Fruit fly (Drosophila melanogaster) whole organism, embryonic: ENCODE measurements around the gene FASN2.

Experiments
- CG10431 ChIP-seq: fragments of 200-800 bp; sonication (Bioruptor generic); optimal IDR thresholded peaks from 3 replicates; lab custom pipeline; 2018; ENCODE audit warnings: missing biosample characterization, mild to moderate bottlenecking, missing genetic modification characterization
- CG11504 ChIP-seq: fragments of 200-800 bp; sonication (Bioruptor generic); optimal IDR thresholded peaks from 3 replicates; lab custom pipeline; 2019; ENCODE audit warnings: missing biosample characterization, mild to moderate bottlenecking, missing genetic modification characterization, moderate library complexity
- CG11723 ChIP-seq: fragments of 200-800 bp; sonication (Bioruptor generic); optimal IDR thresholded peaks from 2 replicates; lab custom pipeline; 2017; ENCODE audit warnings: missing biosample characterization, mild to moderate bottlenecking, missing genetic modification characterization
- CG12155 ChIP-seq: fragments of 200-800 bp; sonication (Bioruptor generic); optimal IDR thresholded peaks from 3 replicates; lab custom pipeline; 2016; ENCODE audit warnings: missing biosample characterization, missing genetic modification characterization
- CG12219 ChIP-seq: fragments of 200-800 bp; sonication (Bioruptor generic); optimal IDR thresholded peaks from 3 replicates; lab custom pipeline; 2018; ENCODE audit warnings: missing biosample characterization, mild to moderate bottlenecking, missing genetic modification characterization
- CG12299 ChIP-seq: fragments of 200-800 bp; sonication (Bioruptor generic); optimal IDR thresholded peaks from 2 replicates; lab custom pipeline; 2018; ENCODE audit warnings: missing biosample characterization, mild to moderate bottlenecking, missing genetic modification characterization
- CG1233 ChIP-seq: fragments of 200-800 bp; sonication (Bioruptor generic); optimal IDR thresholded peaks from 4 replicates; lab custom pipeline; 2018; ENCODE audit warnings: missing biosample characterization, mild to moderate bottlenecking, missing genetic modification characterization
- CG14014 ChIP-seq: fragments of 200-800 bp; sonication (Bioruptor generic); IDR thresholded peaks from 2 replicates; pipeline ENCODE4 v1.3.6; 2022; ENCODE audit warnings: missing biosample characterization, missing genetic modification characterization
- CG16779 ChIP-seq: fragments of 200-800 bp; sonication (Bioruptor generic); IDR thresholded peaks from 2 replicates; pipeline ENCODE4 v1.3.6; 2022; ENCODE audit warnings: missing biosample characterization, missing genetic modification characterization
- CG1792 ChIP-seq: fragments of 200-800 bp; sonication (Bioruptor generic); optimal IDR thresholded peaks from 2 replicates; lab custom pipeline; 2016; ENCODE audit warnings: missing biosample characterization, missing genetic modification characterization
- CG31441 ChIP-seq: fragments of 200-800 bp; sonication (Bioruptor generic); IDR thresholded peaks from 2 replicates; pipeline ENCODE4 v1.3.6; 2022; ENCODE audit warnings: missing biosample characterization, missing genetic modification characterization
- CG3281 ChIP-seq: fragments of 200-800 bp; sonication (Bioruptor generic); optimal IDR thresholded peaks from 3 replicates; lab custom pipeline; 2017; ENCODE audit warnings: missing biosample characterization, mild to moderate bottlenecking, missing genetic modification characterization
- CG6254 ChIP-seq: fragments of 200-800 bp; sonication (Bioruptor generic); optimal IDR thresholded peaks from 3 replicates; lab custom pipeline; 2017; ENCODE audit warnings: mild to moderate bottlenecking, missing biosample characterization, missing genetic modification reagents, missing genetic modification characterization
- CG7839 ChIP-seq: fragments of 200-800 bp; sonication (Bioruptor generic); optimal IDR thresholded peaks from 3 replicates; lab custom pipeline; 2018; ENCODE audit warnings: missing biosample characterization, mild to moderate bottlenecking, missing genetic modification characterization, moderate library complexity
- CG8290 ChIP-seq, 3 experiments: fragments of 200-800 bp; sonication (Bioruptor generic); optimal IDR thresholded peaks; 2 replicates each; lab custom pipeline; 2016 to 2019; ENCODE audit warnings: missing biosample characterization in 3 of 3, missing genetic modification characterization in 3 of 3, mild to moderate bottlenecking in 2 of 3, moderate library complexity in 1 of 3
- D ChIP-seq, 2 experiments: fragments of 200-800 bp in 1 of 2; fragments of >200 bp in 1 of 2; sonication (Bioruptor generic) in 1 of 2; optimal IDR thresholded peaks; 2 replicates in 1 of 2; 3 replicates in 1 of 2; lab custom pipeline; 2017; ENCODE audit warnings: mild to moderate bottlenecking in 1 of 2, missing biosample characterization in 1 of 2, missing genetic modification characterization in 1 of 2, missing genetic modification reagents in 1 of 2
- Dfd ChIP-seq, 2 experiments: fragments of >200 bp; optimal IDR thresholded peaks; 2 replicates each; lab custom pipeline; 2017; ENCODE audit warnings: missing biosample characterization in 2 of 2, missing genetic modification characterization in 2 of 2
- Dip3 ChIP-seq: fragments of 200-800 bp; sonication (Bioruptor generic); optimal IDR thresholded peaks from 3 replicates; lab custom pipeline; 2016; ENCODE audit warnings: missing biosample characterization, missing genetic modification characterization
- Doc3 ChIP-seq: fragments of 200-800 bp; sonication (Bioruptor generic); IDR thresholded peaks from 3 replicates; pipeline ENCODE4 v1.3.6; 2022; ENCODE audit warnings: missing biosample characterization, missing genetic modification characterization; ENCODE audit not compliant: partially characterized antibody
- Dref ChIP-seq: fragments of 200-800 bp; sonication (Bioruptor generic); IDR thresholded peaks from 2 replicates; pipeline ENCODE4 v1.3.6; 2022; ENCODE audit warnings: missing biosample characterization, missing genetic modification characterization
- Drgx ChIP-seq: fragments of 200-800 bp; sonication (Bioruptor generic); IDR thresholded peaks from 2 replicates; pipeline ENCODE4 v1.3.6; 2022; ENCODE audit warnings: missing biosample characterization, missing genetic modification characterization
- Eip74EF ChIP-seq, 2 experiments: fragments of 200-800 bp in 1 of 2; fragments of >200 bp in 1 of 2; sonication (Bioruptor generic) in 1 of 2; optimal IDR thresholded peaks; 2 replicates each; lab custom pipeline; 2017 to 2019; ENCODE audit warnings: missing biosample characterization in 2 of 2, missing genetic modification characterization in 2 of 2, mild to moderate bottlenecking in 1 of 2, moderate library complexity in 1 of 2
- Hmx ChIP-seq: fragments of 200-800 bp; sonication (Bioruptor generic); optimal IDR thresholded peaks from 2 replicates; lab custom pipeline; 2016; ENCODE audit warnings: missing biosample characterization, missing genetic modification characterization
- Ravus ChIP-seq: fragments of 200-800 bp; sonication (Bioruptor generic); IDR thresholded peaks from 2 replicates; pipeline ENCODE4 v1.3.6; 2022; ENCODE audit warnings: missing biosample characterization, missing genetic modification characterization
- Sry-β ChIP-seq: fragments of 200-800 bp; sonication (Bioruptor generic); optimal IDR thresholded peaks from 2 replicates; lab custom pipeline; 2018; ENCODE audit warnings: missing biosample characterization, mild to moderate bottlenecking, missing genetic modification characterization, moderate library complexity
- Sry-δ ChIP-seq: fragments of 200-800 bp; sonication (Bioruptor generic); optimal IDR thresholded peaks from 2 replicates; lab custom pipeline; 2016; ENCODE audit warnings: missing biosample characterization, missing genetic modification characterization
- Trl ChIP-seq, 3 experiments: fragments of >200 bp in 2 of 3; fragments of 200-800 bp in 1 of 3; sonication (Bioruptor generic) in 1 of 3; optimal IDR thresholded peaks; 2 replicates in 1 of 3; 3 replicates in 2 of 3; lab custom pipeline; 2016 to 2017; ENCODE audit warnings: missing biosample characterization in 1 of 3, missing genetic modification characterization in 1 of 3
- al ChIP-seq: fragments of 200-800 bp; sonication (Bioruptor generic); IDR thresholded peaks from 2 replicates; pipeline ENCODE4 v1.3.6; 2022; ENCODE audit warnings: missing biosample characterization, missing genetic modification characterization
- bcd ChIP-seq: fragments of 200-800 bp; sonication (Bioruptor generic); optimal IDR thresholded peaks from 2 replicates; lab custom pipeline; 2017; ENCODE audit warnings: missing biosample characterization, mild to moderate bottlenecking, missing genetic modification characterization
- bsh ChIP-seq, 2 experiments: fragments of 200-800 bp; sonication (Bioruptor generic); optimal IDR thresholded peaks; 2 replicates each; lab custom pipeline; 2017 to 2018; ENCODE audit warnings: mild to moderate bottlenecking in 2 of 2, missing biosample characterization in 2 of 2, missing genetic modification characterization in 2 of 2, moderate library complexity in 1 of 2
- chm ChIP-seq: fragments of 200-800 bp; sonication (Bioruptor generic); IDR thresholded peaks from 2 replicates; pipeline ENCODE4 v1.3.6; 2022; ENCODE audit warnings: missing biosample characterization, missing genetic modification characterization
- corto ChIP-seq: fragments of 200-800 bp; sonication (Bioruptor generic); optimal IDR thresholded peaks from 2 replicates; lab custom pipeline; 2016; ENCODE audit warnings: missing biosample characterization, mild to moderate bottlenecking, missing genetic modification characterization, moderate library complexity
- da ChIP-seq: fragments of 200-800 bp; sonication (Bioruptor generic); optimal IDR thresholded peaks from 2 replicates; lab custom pipeline; 2016; ENCODE audit warnings: missing biosample characterization, missing genetic modification characterization
- grn ChIP-seq: fragments of 200-800 bp; sonication (Bioruptor generic); optimal IDR thresholded peaks from 3 replicates; lab custom pipeline; 2017; ENCODE audit warnings: missing biosample characterization, missing genetic modification characterization
- hth ChIP-seq: fragments of >200 bp; optimal IDR thresholded peaks from 2 replicates; lab custom pipeline; 2017; ENCODE audit warnings: inconsistent platforms
- kah ChIP-seq: fragments of 200-800 bp; sonication (Bioruptor generic); optimal IDR thresholded peaks from 2 replicates; lab custom pipeline; 2018; ENCODE audit warnings: missing biosample characterization, mild to moderate bottlenecking, missing genetic modification characterization
- ken ChIP-seq: fragments of 200-800 bp; sonication (Bioruptor generic); IDR thresholded peaks from 3 replicates; pipeline ENCODE4 v1.3.6; 2022; ENCODE audit warnings: missing biosample characterization, missing genetic modification characterization
- kni ChIP-seq: fragments of 200-800 bp; sonication (Bioruptor generic); optimal IDR thresholded peaks from 3 replicates; lab custom pipeline; 2017; ENCODE audit warnings: mild to moderate bottlenecking, missing biosample characterization, missing genetic modification reagents, missing genetic modification characterization
- lbe ChIP-seq: fragments of 200-800 bp; sonication (Bioruptor generic); optimal IDR thresholded peaks from 2 replicates; lab custom pipeline; 2016; ENCODE audit warnings: missing biosample characterization, mild to moderate bottlenecking, missing genetic modification characterization
- nmo ChIP-seq: fragments of 200-800 bp; sonication (Bioruptor generic); optimal IDR thresholded peaks from 2 replicates; lab custom pipeline; 2018; ENCODE audit warnings: missing biosample characterization, mild to moderate bottlenecking, missing genetic modification characterization, moderate library complexity
- nom ChIP-seq: fragments of 200-800 bp; sonication (Bioruptor generic); optimal IDR thresholded peaks from 2 replicates; lab custom pipeline; 2017; ENCODE audit warnings: missing biosample characterization, missing genetic modification characterization, mild to moderate bottlenecking, moderate library complexity, missing genetic modification reagents
- org-1 ChIP-seq: fragments of 200-800 bp; sonication (Bioruptor generic); optimal IDR thresholded peaks from 2 replicates; lab custom pipeline; 2017; ENCODE audit warnings: missing biosample characterization, missing genetic modification characterization
- pum ChIP-seq: fragments of 200-800 bp; sonication (Bioruptor generic); optimal IDR thresholded peaks from 2 replicates; lab custom pipeline; 2016; ENCODE audit warnings: missing biosample characterization, missing genetic modification characterization
- salm ChIP-seq: fragments of 200-800 bp; sonication (Bioruptor generic); optimal IDR thresholded peaks from 2 replicates; lab custom pipeline; 2018; ENCODE audit warnings: missing biosample characterization, mild to moderate bottlenecking, missing genetic modification characterization
- stc ChIP-seq: fragments of 200-800 bp; sonication (Bioruptor generic); IDR thresholded peaks from 2 replicates; pipeline ENCODE4 v1.3.6; 2022; ENCODE audit warnings: missing biosample characterization, missing genetic modification characterization
- usp ChIP-seq: fragments of >200 bp; optimal IDR thresholded peaks from 2 replicates; lab custom pipeline; 2017; ENCODE audit warnings: missing biosample characterization, missing genetic modification characterization
- zen ChIP-seq: fragments of 200-800 bp; sonication (Bioruptor generic); optimal IDR thresholded peaks from 3 replicates; lab custom pipeline; 2018; ENCODE audit warnings: missing biosample characterization, mild to moderate bottlenecking, missing genetic modification characterization, moderate library complexity

The FASN2 gene

DNA sequence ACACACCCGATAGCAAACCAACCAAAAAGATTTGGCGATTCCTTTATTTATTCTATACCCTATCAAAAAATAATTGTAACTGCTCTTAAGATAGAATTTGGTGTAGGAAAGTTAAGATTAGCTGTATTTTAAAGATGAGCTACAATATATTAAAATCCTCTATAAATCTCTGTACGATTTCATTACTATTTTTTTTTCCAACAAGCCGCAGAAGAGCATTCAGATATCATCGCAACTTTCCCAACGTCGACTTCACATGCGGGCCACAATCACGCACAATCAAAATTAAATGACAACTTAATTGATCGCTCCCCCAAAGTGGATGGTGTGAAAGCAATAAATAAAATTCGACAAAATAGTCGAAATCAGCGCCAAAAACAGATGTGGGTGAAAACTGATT lies 48.8 kb downstream of the FASN2 start (continued):
- TF ChIP-seq CG7839 (tag; lab: Kevin White, UChicago) = peak; percentile 55
- TF ChIP-seq CG31441 (GFP tag; lab: Robert Waterston, UW) = 0 out of 2 replicates have a peak, but pooled peaks have one; percentile 16
- TF ChIP-seq kni (GFP tag; lab: Kevin White, UChicago) = no peak
- no peak for TF ChIP-seq Dref (GFP tag; lab: Robert Waterston, UW)
- TF ChIP-seq D (optimal IDR thresholded peaks at IDR 0.05; lab: Kevin White, UChicago) = no peak
- peak; percentile 7 for TF ChIP-seq D (GFP tag; optimal IDR thresholded peaks at IDR 0.05; lab: Kevin White, UChicago)
- no peak for TF ChIP-seq CG12219 (GFP tag; lab: Kevin White, UChicago)
- TF ChIP-seq CG12299 (tag; lab: Kevin White, UChicago) = no peak
- TF ChIP-seq zen (tag; lab: Kevin White, UChicago) = no peak
- no peak for TF ChIP-seq hth (lab: Kevin White, UChicago)
- peak; percentile 27; the same call in 1 of the 2 replicates for TF ChIP-seq stc (GFP tag; lab: Robert Waterston, UW)
- no peak for TF ChIP-seq CG11723 (GFP tag; lab: Kevin White, UChicago)
- TF ChIP-seq CG3281 (GFP tag; lab: Kevin White, UChicago) = peak; percentile 29
- no peak for TF ChIP-seq org-1 (GFP tag; lab: Kevin White, UChicago)
- TF ChIP-seq bcd (GFP tag; lab: Kevin White, UChicago) = peak; percentile 3
- no peak for TF ChIP-seq Hmx (GFP tag; lab: Kevin White, UChicago)
- no peak for TF ChIP-seq corto (GFP tag; lab: Kevin White, UChicago)
- TF ChIP-seq CG6254 (GFP tag; lab: Kevin White, UChicago) = no peak
- no peak for TF ChIP-seq Ravus
- peak; percentile 21 for TF ChIP-seq pum
- TF ChIP-seq chm (GFP tag; lab: Robert Waterston, UW) = no peak

DNA sequence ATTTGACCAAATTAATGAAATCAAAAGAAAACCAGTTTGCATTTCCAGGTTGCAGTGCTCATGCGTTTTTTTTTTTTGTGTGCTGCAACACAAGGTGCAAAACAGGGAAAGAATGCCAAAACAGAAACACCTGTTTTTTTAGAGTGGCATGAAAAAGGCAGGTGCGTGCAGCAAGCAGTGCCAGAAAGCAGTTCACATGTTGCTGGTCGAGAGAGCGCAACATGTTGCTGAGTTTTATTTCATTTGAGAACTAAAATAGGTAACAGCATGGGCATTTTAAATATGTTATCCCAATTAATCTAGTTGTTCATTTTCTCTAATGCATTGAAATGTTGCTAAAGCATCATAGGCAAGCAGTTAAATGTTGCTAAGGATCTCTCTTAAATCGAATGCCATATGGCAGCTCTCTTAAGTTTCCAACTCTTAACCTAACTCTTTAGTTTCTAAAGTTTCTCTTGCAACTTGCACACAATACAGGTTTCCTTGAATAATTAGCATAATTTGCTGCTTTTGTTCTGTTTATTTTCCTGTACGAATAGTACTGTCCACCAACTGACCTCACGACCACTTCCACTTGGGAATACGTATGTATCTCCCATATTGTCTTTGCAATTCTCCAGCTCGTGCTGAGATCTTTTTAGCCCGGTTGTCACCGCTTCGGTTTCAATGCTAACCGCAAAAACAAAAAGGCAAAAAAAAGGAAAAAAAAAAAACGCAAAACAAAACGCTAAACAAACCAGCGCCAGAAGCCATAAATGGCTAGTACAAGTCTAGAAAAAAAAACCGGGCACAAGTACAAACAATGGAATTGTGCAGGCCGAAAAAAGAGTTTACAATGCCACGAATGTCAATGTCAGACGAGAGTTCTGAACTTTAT lies 51.4 kb downstream of the FASN2 start:
- TF ChIP-seq ken (GFP tag; lab: Robert Waterston, UW) = no peak
- peak; percentile 19 for TF ChIP-seq grn (GFP tag; lab: Kevin White, UChicago)
- TF ChIP-seq bsh (GFP tag; optimal IDR thresholded peaks at IDR 0.05; lab: Kevin White, UChicago) = peak in 1 of 2 experiments; percentile 46
- TF ChIP-seq Dip3 (GFP tag; lab: Kevin White, UChicago) = no peak
- TF ChIP-seq Dref (GFP tag; lab: Robert Waterston, UW) = no peak
- no peak for TF ChIP-seq lbe (GFP tag; lab: Kevin White, UChicago)
- no peak for TF ChIP-seq Sry-δ (GFP tag; lab: Kevin White, UChicago)
- no peak for TF ChIP-seq Sry-β (GFP tag; lab: Kevin White, UChicago)
- no peak for TF ChIP-seq CG8290 (GFP tag; optimal IDR thresholded peaks at IDR 0.05; lab: Kevin White, UChicago)
- no peak for TF ChIP-seq CG8290 (tag; optimal IDR thresholded peaks at IDR 0.05; lab: Kevin White, UChicago)
- no peak for TF ChIP-seq CG1792 (GFP tag; lab: Kevin White, UChicago)
- no peak for TF ChIP-seq salm (tag; lab: Kevin White, UChicago)
- peak; percentile 72 to 79 for TF ChIP-seq Trl (optimal IDR thresholded peaks at IDR 0.05; lab: Kevin White, UChicago)
- TF ChIP-seq Trl (GFP tag; optimal IDR thresholded peaks at IDR 0.05; lab: Kevin White, UChicago) = no peak
- no peak for TF ChIP-seq CG16779 (GFP tag; lab: Robert Waterston, UW)
- no peak for TF ChIP-seq CG1233 (GFP tag; lab: Kevin White, UChicago)
- TF ChIP-seq usp = no peak
- TF ChIP-seq CG10431 (GFP tag; lab: Kevin White, UChicago) = no peak
- TF ChIP-seq al (GFP tag; lab: Robert Waterston, UW) = no peak
- no peak for TF ChIP-seq Doc3
- peak; percentile 42 for TF ChIP-seq kah (GFP tag; lab: Kevin White, UChicago)
- peak; percentile 26 for TF ChIP-seq da (GFP tag; lab: Kevin White, UChicago)
- peak; percentile 100 for TF ChIP-seq CG11504 (tag; lab: Kevin White, UChicago)
- TF ChIP-seq CG14014 = no peak
- TF ChIP-seq CG12155 (GFP tag; lab: Kevin White, UChicago) = no peak
- TF ChIP-seq Drgx (GFP tag; lab: Robert Waterston, UW) = no peak
- peak in 1 of 2 experiments; percentile 7 for TF ChIP-seq Dfd (GFP tag; optimal IDR thresholded peaks at IDR 0.05; lab: Kevin White, UChicago)
- peak in 1 of 2 experiments; percentile 85 for TF ChIP-seq Eip74EF (GFP tag; optimal IDR thresholded peaks at IDR 0.05; lab: Kevin White, UChicago)
- peak; percentile 70 for TF ChIP-seq nom (GFP tag; lab: Kevin White, UChicago)
- no peak for TF ChIP-seq nmo (GFP tag; lab: Kevin White, UChicago)
